Worm (Caenorhabditis elegans) whole organism, mixed stage, embryonic: ENCODE data around the gene T08B1.1.

ENCODE experiments used
- M03D4.4 ChIP-seq: sonication (generic microtip); optimal IDR thresholded peaks from 2 replicates; lab custom pipeline; 2017; ENCODE audit warnings: mild to moderate bottlenecking, missing genetic modification characterization, missing compliant biosample characterization
- bed-3 ChIP-seq: fragments of 200-800 bp; sonication (Bioruptor generic); optimal IDR thresholded peaks from 3 replicates; lab custom pipeline; 2018; ENCODE audit warnings: mild to moderate bottlenecking, missing genetic modification characterization, moderate library complexity, missing compliant biosample characterization
- blmp-1 ChIP-seq: fragments of 150-350 bp; optimal IDR thresholded peaks from 2 replicates; lab custom pipeline; 2014; ENCODE audit warnings: missing biosample characterization, missing genetic modification characterization
- ceh-39 ChIP-seq: fragments of 150-350 bp; optimal IDR thresholded peaks from 2 replicates; lab custom pipeline; 2014; ENCODE audit warnings: missing biosample characterization, missing genetic modification characterization
- ceh-43 ChIP-seq: fragments of 200-800 bp; sonication (Bioruptor generic); optimal IDR thresholded peaks from 2 replicates; lab custom pipeline; 2018; ENCODE audit warnings: mild to moderate bottlenecking, missing genetic modification characterization, moderate library complexity, missing compliant biosample characterization
- ceh-83 ChIP-seq: fragments of 200-800 bp; sonication (Bioruptor generic); optimal IDR thresholded peaks from 2 replicates; lab custom pipeline; 2018; ENCODE audit warnings: mild to moderate bottlenecking, missing genetic modification characterization, missing compliant biosample characterization
- cnd-1 ChIP-seq: fragments of 200-800 bp; sonication (Bioruptor generic); optimal IDR thresholded peaks from 2 replicates; lab custom pipeline; 2018; ENCODE audit warnings: mild to moderate bottlenecking, missing genetic modification characterization, missing compliant biosample characterization
- drap-1 ChIP-seq: fragments of 200-800 bp; sonication (Bioruptor generic); optimal IDR thresholded peaks from 3 replicates; lab custom pipeline; 2018; ENCODE audit warnings: mild to moderate bottlenecking, missing genetic modification characterization, missing compliant biosample characterization
- elt-1 ChIP-seq: sonication (generic microtip); optimal IDR thresholded peaks from 2 replicates; lab custom pipeline; 2017; ENCODE audit warnings: missing genetic modification characterization, mild to moderate bottlenecking, missing compliant biosample characterization, antibody characterized with exemption, moderate library complexity, borderline replicate concordance; ENCODE audit not compliant: insufficient read depth
- elt-3 ChIP-seq: fragments of 150-350 bp; optimal IDR thresholded peaks from 2 replicates; lab custom pipeline; 2014; ENCODE audit warnings: missing biosample characterization, missing genetic modification characterization
- flh-1 ChIP-seq: fragments of 200-800 bp; sonication (Bioruptor generic); optimal IDR thresholded peaks from 2 replicates; lab custom pipeline; 2018; ENCODE audit warnings: mild to moderate bottlenecking, missing genetic modification characterization, moderate library complexity, missing compliant biosample characterization
- ham-2 ChIP-seq: fragments of 200-800 bp; sonication (Bioruptor generic); optimal IDR thresholded peaks from 2 replicates; lab custom pipeline; 2018; ENCODE audit warnings: mild to moderate bottlenecking, missing genetic modification characterization, missing compliant biosample characterization
- hlh-1 ChIP-seq: fragments of 150-350 bp; optimal IDR thresholded peaks from 2 replicates; lab custom pipeline; 2014; ENCODE audit warnings: missing biosample characterization, missing genetic modification reagents, missing genetic modification characterization
- lin-13 ChIP-seq: fragments of 150-350 bp; optimal IDR thresholded peaks from 2 replicates; lab custom pipeline; 2014; ENCODE audit warnings: missing biosample characterization, missing genetic modification characterization
- lin-32 ChIP-seq: fragments of 200-800 bp; sonication (Bioruptor generic); optimal IDR thresholded peaks from 2 replicates; lab custom pipeline; 2018; ENCODE audit warnings: mild to moderate bottlenecking, missing genetic modification characterization, missing compliant biosample characterization
- lsy-2 ChIP-seq: fragments of 150-350 bp; optimal IDR thresholded peaks from 2 replicates; lab custom pipeline; 2014; ENCODE audit warnings: missing biosample characterization, missing genetic modification characterization
- mab-5 ChIP-seq: fragments of 150-350 bp; optimal IDR thresholded peaks from 2 replicates; lab custom pipeline; 2014; ENCODE audit warnings: missing biosample characterization, missing genetic modification characterization
- mep-1 ChIP-seq: fragments of 150-350 bp; optimal IDR thresholded peaks from 2 replicates; lab custom pipeline; 2017; ENCODE audit warnings: missing biosample characterization, missing genetic modification reagents, missing genetic modification characterization, inconsistent platforms
- mls-2 ChIP-seq: sonication (generic microtip); optimal IDR thresholded peaks from 2 replicates; lab custom pipeline; 2016; ENCODE audit warnings: mild to moderate bottlenecking, missing genetic modification characterization, moderate library complexity, missing compliant biosample characterization
- nhr-2 ChIP-seq: fragments of 150-350 bp; optimal IDR thresholded peaks from 2 replicates; lab custom pipeline; 2014; ENCODE audit warnings: missing biosample characterization, missing genetic modification characterization
- nhr-237 ChIP-seq: fragments of 150-350 bp; optimal IDR thresholded peaks from 2 replicates; lab custom pipeline; 2014; ENCODE audit warnings: missing biosample characterization, missing genetic modification characterization
- nhr-28 ChIP-seq: fragments of 150-350 bp; optimal IDR thresholded peaks from 2 replicates; lab custom pipeline; 2014; ENCODE audit warnings: missing biosample characterization, missing genetic modification characterization
- nhr-76 ChIP-seq: sonication (generic microtip); optimal IDR thresholded peaks from 2 replicates; lab custom pipeline; 2017; ENCODE audit warnings: missing biosample characterization, missing genetic modification characterization
- pha-4 ChIP-seq: fragments of 150-350 bp; optimal IDR thresholded peaks from 2 replicates; lab custom pipeline; 2018; ENCODE audit warnings: missing biosample characterization, missing genetic modification reagents, missing genetic modification characterization
- sem-2 ChIP-seq: fragments of 200-800 bp; sonication (Bioruptor generic); optimal IDR thresholded peaks from 2 replicates; lab custom pipeline; 2018; ENCODE audit warnings: mild to moderate bottlenecking, missing genetic modification characterization, missing compliant biosample characterization
- snpc-4 ChIP-seq: fragments of 150-350 bp; optimal IDR thresholded peaks from 2 replicates; lab custom pipeline; 2014; ENCODE audit warnings: missing biosample characterization, missing genetic modification characterization
- sptf-1 ChIP-seq: sonication (generic microtip); optimal IDR thresholded peaks from 2 replicates; lab custom pipeline; 2017; ENCODE audit warnings: mild to moderate bottlenecking, missing genetic modification characterization, moderate library complexity, missing compliant biosample characterization
- tbx-8 ChIP-seq: fragments of 200-800 bp; sonication (Bioruptor generic); optimal IDR thresholded peaks from 2 replicates; lab custom pipeline; 2018; ENCODE audit warnings: mild to moderate bottlenecking, missing genetic modification characterization, moderate library complexity, missing compliant biosample characterization
- unc-120 ChIP-seq: sonication (generic microtip); optimal IDR thresholded peaks from 2 replicates; lab custom pipeline; 2017; ENCODE audit warnings: missing genetic modification characterization, missing compliant biosample characterization; ENCODE audit not compliant: poor library complexity, severe bottlenecking
- unc-39 ChIP-seq: fragments of 150-350 bp; optimal IDR thresholded peaks from 2 replicates; lab custom pipeline; 2014; ENCODE audit warnings: missing biosample characterization, missing genetic modification characterization
- unc-62 ChIP-seq: fragments of 150-350 bp; optimal IDR thresholded peaks from 2 replicates; lab custom pipeline; 2014; ENCODE audit warnings: missing biosample characterization, missing genetic modification reagents, missing genetic modification characterization
- zip-8 ChIP-seq: fragments of 150-350 bp; optimal IDR thresholded peaks from 2 replicates; lab custom pipeline; 2014; ENCODE audit warnings: missing biosample characterization, missing genetic modification characterization
- ztf-11 ChIP-seq: fragments of 150-350 bp; optimal IDR thresholded peaks from 2 replicates; lab custom pipeline; 2014; ENCODE audit warnings: missing biosample characterization, missing genetic modification characterization

Gene T08B1.1

ce11 chrV:2022374-2022773 is 35.5 kb upstream of the T08B1.1 start, which contains the start of gene F59A7.5:
Gene F59A7.5, plus strand, starts transcription at chrV:2022674.
- TF ChIP-seq sem-2 (GFP tag; lab: Kevin White, UChicago) (no peak), nhr-237 (tag; lab: Kevin White, UChicago) (no peak), tbx-8 (GFP tag; lab: Kevin White, UChicago) (no peak), ham-2 (GFP tag; lab: Kevin White, UChicago) (no peak), blmp-1 (no peak), elt-3 (tag; lab: Kevin White, UChicago) (no peak), nhr-2 (tag; lab: Kevin White, UChicago) (no peak), flh-1 (no peak), bed-3 (GFP tag; lab: Kevin White, UChicago) (no peak), ceh-39 (tag; lab: Kevin White, UChicago) (no peak), zip-8 (no peak), mab-5 (no peak), cnd-1 (tag; lab: Kevin White, UChicago) (no peak), lin-13 (no peak)

ce11 chrV:2021283-2021682 is 34.4 kb upstream of the T08B1.1 start:
- no peak for TF ChIP-seq nhr-237 (tag; lab: Kevin White, UChicago)
- no peak for TF ChIP-seq ceh-43 (GFP tag; lab: Kevin White, UChicago)
- TF ChIP-seq M03D4.4, result no peak
- no peak for TF ChIP-seq lin-13
- no peak for TF ChIP-seq nhr-76
- no peak for TF ChIP-seq ceh-39 (tag; lab: Kevin White, UChicago)
- TF ChIP-seq blmp-1, result no peak
- TF ChIP-seq lin-32 (GFP tag; lab: Kevin White, UChicago), result no peak
- TF ChIP-seq unc-39 (tag; lab: Kevin White, UChicago), result no peak
- no peak for TF ChIP-seq pha-4
- TF ChIP-seq drap-1, result no peak
- no peak for TF ChIP-seq lsy-2 (tag; lab: Kevin White, UChicago)
- TF ChIP-seq mls-2 (tag; lab: Kevin White, UChicago), result no peak
- no peak for TF ChIP-seq cnd-1 (tag; lab: Kevin White, UChicago)
- TF ChIP-seq sptf-1 (tag; lab: Kevin White, UChicago), result no peak
- no peak for TF ChIP-seq sem-2 (GFP tag; lab: Kevin White, UChicago)
- no peak for TF ChIP-seq flh-1
- TF ChIP-seq mab-5, result no peak
- TF ChIP-seq hlh-1 (tag; lab: Kevin White, UChicago), result no peak
- TF ChIP-seq unc-120 (tag; lab: Kevin White, UChicago), result no peak
- TF ChIP-seq, all 35 proteins: peak for 0

ce11 chrV:2018689-2019088 is 31.8 kb upstream of the T08B1.1 start, which contains the start of gene F59A7.14:
Gene F59A7.14, plus strand, starts transcription at chrV:2018989.
- TF ChIP-seq snpc-4 (tag; lab: Kevin White, UChicago), result no peak
- TF ChIP-seq unc-120 (tag; lab: Kevin White, UChicago), result no peak
- no peak for TF ChIP-seq tbx-8 (GFP tag; lab: Kevin White, UChicago)
- no peak for TF ChIP-seq cnd-1 (tag; lab: Kevin White, UChicago)
- TF ChIP-seq nhr-76, result no peak
- no peak for TF ChIP-seq pha-4
- TF ChIP-seq blmp-1, result no peak
- TF ChIP-seq nhr-237 (tag; lab: Kevin White, UChicago), result no peak
- no peak for TF ChIP-seq mls-2 (tag; lab: Kevin White, UChicago)
- TF ChIP-seq elt-3 (tag; lab: Kevin White, UChicago), result no peak
- no peak for TF ChIP-seq elt-1

- TF ChIP-seq mep-1 (tag; lab: Kevin White, UChicago), result no peak
- no peak for TF ChIP-seq nhr-2 (tag; lab: Kevin White, UChicago)
- TF ChIP-seq pha-4, result no peak
- no peak for TF ChIP-seq bed-3 (GFP tag; lab: Kevin White, UChicago)
- TF ChIP-seq unc-62, result no peak
- no peak for TF ChIP-seq snpc-4 (tag; lab: Kevin White, UChicago)
- TF ChIP-seq ham-2 (GFP tag; lab: Kevin White, UChicago), result no peak
- TF ChIP-seq nhr-28 (tag; lab: Kevin White, UChicago), result no peak
- no peak for TF ChIP-seq elt-1
- TF ChIP-seq flh-1, result no peak
- TF ChIP-seq elt-3 (tag; lab: Kevin White, UChicago), result no peak
- TF ChIP-seq tbx-8 (GFP tag; lab: Kevin White, UChicago), result no peak
- no peak for TF ChIP-seq lin-13
- no peak for TF ChIP-seq ceh-83 (GFP tag; lab: Kevin White, UChicago)
- no peak for TF ChIP-seq ceh-43 (GFP tag; lab: Kevin White, UChicago)
- no peak for TF ChIP-seq mab-5
- TF ChIP-seq sptf-1 (tag; lab: Kevin White, UChicago), result no peak
- TF ChIP-seq unc-120 (tag; lab: Kevin White, UChicago), result no peak
- no peak for TF ChIP-seq ztf-11 (tag; lab: Kevin White, UChicago)
- TF ChIP-seq hlh-1 (tag; lab: Kevin White, UChicago), result no peak
These were observed 29.6 kb upstream of the T08B1.1 start, which contains the start of gene F59A7.2 for ce11 chrV:2016428-2016827. Gene F59A7.2, minus strand, starts transcription at chrV:2016528.
